Worm (Caenorhabditis elegans) whole organism, late embryonic: ENCODE measurements around the gene rars-2.

Experiments used
- K09A11.1 ChIP-seq: sonication (generic microtip); optimal IDR thresholded peaks from 2 replicates; lab custom pipeline; 2017; ENCODE audit warnings: antibody characterized with exemption, mild to moderate bottlenecking, missing genetic modification characterization, missing compliant biosample characterization; ENCODE audit not compliant: insufficient read depth
- eyg-1 ChIP-seq: sonication (generic microtip); optimal IDR thresholded peaks from 2 replicates; lab custom pipeline; 2016; ENCODE audit warnings: missing genotype, missing genetic modification characterization, missing compliant biosample characterization
- pag-3 ChIP-seq: sonication (generic microtip); optimal IDR thresholded peaks from 2 replicates; lab custom pipeline; 2016; ENCODE audit warnings: missing compliant biosample characterization, missing genetic modification characterization, borderline replicate concordance

DNA sequence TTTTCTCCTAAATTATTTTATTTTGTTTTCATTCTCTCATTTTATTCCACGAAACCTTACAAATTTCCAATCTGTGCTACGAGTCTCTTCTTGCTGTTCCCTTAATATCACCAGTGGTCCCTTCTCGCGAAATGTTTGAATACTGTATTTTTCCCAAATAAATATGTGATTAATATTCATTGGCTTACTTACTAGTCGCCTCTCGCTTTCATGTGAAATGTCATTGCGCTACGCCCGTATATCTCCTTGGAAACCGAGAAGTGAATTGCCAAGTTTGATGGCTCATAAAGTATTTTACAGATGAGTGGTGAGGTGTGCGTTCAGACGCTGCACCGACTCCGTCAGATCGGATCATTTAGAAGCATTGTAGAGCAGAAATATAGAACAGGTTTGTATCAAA is at the start of gene rars-2:
- TF ChIP-seq pag-3 (tag; lab: Kevin White, UChicago) (no peak), K09A11.1 (tag; lab: Kevin White, UChicago) (no peak), eyg-1 (tag; lab: Kevin White, UChicago) (no peak)
